Fruit fly (Drosophila melanogaster): Measurements from ENCODE around the gene CG31391.
A peak's percentile ranks its signal among the peaks of the same experiment; 100 is the strongest.

CG31391 gene

DNA sequence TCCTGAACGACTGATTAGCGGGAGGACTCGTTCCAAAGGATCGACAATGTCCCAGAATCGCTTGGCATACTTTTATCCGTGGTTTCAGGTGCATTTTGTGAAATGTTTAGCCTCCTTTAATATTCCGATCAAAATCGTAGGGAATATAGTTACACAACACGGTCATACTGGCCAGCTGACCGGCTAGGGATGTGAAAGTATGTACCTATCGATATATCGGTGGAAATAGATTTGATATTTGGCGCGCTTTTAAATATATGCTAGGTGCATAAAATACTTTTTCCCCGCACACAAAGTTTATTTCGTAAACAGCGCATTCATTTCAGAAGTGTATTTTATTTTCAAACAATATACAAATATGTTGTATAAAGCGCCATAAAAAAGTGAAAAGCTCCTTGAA is 3.3 kb upstream of the CG31391 start, which contains the start of gene CG31278 (continued):
- TF ChIP-seq trem (tag; optimal IDR thresholded peaks at IDR 0.05) (peak; percentile 33), Rfx (GFP tag; IDR thresholded peaks at IDR 0.05) (no peak), CG3995 (GFP tag; optimal IDR thresholded peaks at IDR 0.05) (peak; percentile 24), ato (GFP tag; IDR thresholded peaks at IDR 0.05; ENCODE audit: partially characterized antibody) (peak; percentile 77), Drgx (GFP tag; IDR thresholded peaks at IDR 0.05) (no peak), shn (GFP tag; optimal IDR thresholded peaks at IDR 0.05) (no peak), NC2β (GFP tag; optimal IDR thresholded peaks at IDR 0.05) (no peak), CG11696 (GFP tag; IDR thresholded peaks at IDR 0.05) (no peak), CG3847 (GFP tag; IDR thresholded peaks at IDR 0.05) (no peak), bbx (GFP tag; IDR thresholded peaks at IDR 0.05; ENCODE audit: partially characterized antibody) (peak; percentile 81), CG7786 (GFP tag; optimal IDR thresholded peaks at IDR 0.05) (no peak), CG9876 (GFP tag; optimal IDR thresholded peaks at IDR 0.05) (no peak), CG18476 (GFP tag; optimal IDR thresholded peaks at IDR 0.05) (no peak), hbn (GFP tag; IDR thresholded peaks at IDR 0.05; ENCODE audit: partially characterized antibody) (peak; percentile 74), gsb (GFP tag; IDR thresholded peaks at IDR 0.05) (no peak), CG6683 (GFP tag; optimal IDR thresholded peaks at IDR 0.05) (no peak), HLH4C (GFP tag; IDR thresholded peaks at IDR 0.05; ENCODE audit: partially characterized antibody) (peak; percentile 64), CG10366 (GFP tag; IDR thresholded peaks at IDR 0.05) (no peak), lab (GFP tag; optimal IDR thresholded peaks at IDR 0.05) (no peak), NfI (GFP tag; optimal IDR thresholded peaks at IDR 0.05) (no peak), ttk (GFP tag; IDR thresholded peaks at IDR 0.05) (no peak), stwl (tag; optimal IDR thresholded peaks at IDR 0.05) (peak; percentile 83), Hr51 (GFP tag; optimal IDR thresholded peaks at IDR 0.05) (no peak), amos (GFP tag; IDR thresholded peaks at IDR 0.05; ENCODE audit: partially characterized antibody) (peak; percentile 84), ase (GFP tag; IDR thresholded peaks at IDR 0.05) (no peak), CG12071 (GFP tag; optimal IDR thresholded peaks at IDR 0.05) (no peak), ems (GFP tag; optimal IDR thresholded peaks at IDR 0.05) (no peak), wdn (GFP tag; IDR thresholded peaks at IDR 0.05) (no peak), CG5180 (GFP tag; optimal IDR thresholded peaks at IDR 0.05) (no peak), Mad (GFP tag; optimal IDR thresholded peaks at IDR 0.05) (no peak)

dm6 chr3R:10706763-10707162 is 1.9 kb upstream of the CG31391 start, which contains the start of the genes CG31467 and CG14684:
TSS of gene CG31467 (minus strand) at chr3R:10706863.
TSS of gene CG14684 (plus strand) at chr3R:10706974.
- TF ChIP-seq esg (GFP tag; conservative IDR thresholded peaks at IDR 0.05) (no peak), Hr51 (GFP tag; optimal IDR thresholded peaks at IDR 0.05) (no peak), lmd (GFP tag; IDR thresholded peaks at IDR 0.05) (no peak), CG14441 (GFP tag; IDR thresholded peaks at IDR 0.05) (no peak), slou (GFP tag; optimal IDR thresholded peaks at IDR 0.05) (no peak), CG3281 (GFP tag; optimal IDR thresholded peaks at IDR 0.05) (no peak), lola (GFP tag; optimal IDR thresholded peaks at IDR 0.05) (no peak), Nf-YB (GFP tag; optimal IDR thresholded peaks at IDR 0.05) (no peak), CG9609 (GFP tag; optimal IDR thresholded peaks at IDR 0.05) (no peak), hb (GFP tag; IDR thresholded peaks at IDR 0.05; ENCODE audit: partially characterized antibody) (no peak), wek (GFP tag; optimal IDR thresholded peaks at IDR 0.05) (no peak), Asciz (GFP tag; optimal IDR thresholded peaks at IDR 0.05) (no peak), CG13296 (GFP tag; optimal IDR thresholded peaks at IDR 0.05) (no peak), CG2120 (GFP tag; optimal IDR thresholded peaks at IDR 0.05) (no peak), CG17361 (GFP tag; IDR thresholded peaks at IDR 0.05) (no peak), pnt (GFP tag; optimal IDR thresholded peaks at IDR 0.05) (no peak)

Data from whole organism, embryonic.